Fruit fly (Drosophila melanogaster) whole organism, embryonic: ENCODE data around the gene mAChR-B.
A peak's percentile ranks its signal among the peaks of the same experiment; 100 is the strongest.

Experiments
- Atf-2 ChIP-seq: fragments of 200-800 bp; sonication (Bioruptor generic); optimal IDR thresholded peaks from 2 replicates; lab custom pipeline; 2016; ENCODE audit warnings: missing biosample characterization, missing genetic modification characterization
- Atf3 ChIP-seq: fragments of 200-800 bp; sonication (Bioruptor generic); optimal IDR thresholded peaks from 3 replicates; lab custom pipeline; 2016; ENCODE audit warnings: missing biosample characterization, missing genetic modification characterization
- CG10147 ChIP-seq: fragments of 200-800 bp; sonication (Bioruptor generic); optimal IDR thresholded peaks from 2 replicates; lab custom pipeline; 2019; ENCODE audit warnings: missing biosample characterization, mild to moderate bottlenecking, missing genetic modification characterization, moderate library complexity
- CG10209 ChIP-seq: fragments of 200-800 bp; sonication (Bioruptor generic); optimal IDR thresholded peaks from 3 replicates; lab custom pipeline; 2017; ENCODE audit warnings: missing biosample characterization, mild to moderate bottlenecking, missing genetic modification characterization, missing genetic modification reagents
- CG11398 ChIP-seq: fragments of 200-800 bp; sonication (Bioruptor generic); optimal IDR thresholded peaks from 2 replicates; lab custom pipeline; 2016; ENCODE audit warnings: missing biosample characterization, missing genetic modification characterization
- CG11696 ChIP-seq: fragments of 200-800 bp; sonication (Bioruptor generic); IDR thresholded peaks from 2 replicates; pipeline ENCODE4 v1.3.6; 2022; ENCODE audit warnings: missing biosample characterization, missing genetic modification characterization
- CG13123 ChIP-seq: fragments of 200-800 bp; sonication (Bioruptor generic); optimal IDR thresholded peaks from 2 replicates; lab custom pipeline; 2016; ENCODE audit warnings: missing biosample characterization, missing genetic modification characterization
- CG17802 ChIP-seq: fragments of 200-800 bp; sonication (Bioruptor generic); optimal IDR thresholded peaks from 2 replicates; lab custom pipeline; 2018; ENCODE audit warnings: missing biosample characterization, mild to moderate bottlenecking, missing genetic modification characterization, moderate library complexity
- CG17829 ChIP-seq: fragments of 200-800 bp; optimal IDR thresholded peaks from 2 replicates; lab custom pipeline; 2019; ENCODE audit warnings: missing biosample characterization, mild to moderate bottlenecking, missing genetic modification characterization, moderate library complexity
- CG17912 ChIP-seq: fragments of 200-800 bp; sonication (Bioruptor generic); optimal IDR thresholded peaks from 2 replicates; lab custom pipeline; 2018; ENCODE audit warnings: missing biosample characterization, mild to moderate bottlenecking, missing genetic modification characterization
- CG2199 ChIP-seq: fragments of 200-800 bp; sonication (Bioruptor generic); IDR thresholded peaks from 3 replicates; pipeline ENCODE4 v1.3.6; 2022; ENCODE audit warnings: missing biosample characterization, missing genetic modification characterization
- CG2678 ChIP-seq: fragments of 200-800 bp; sonication (Bioruptor generic); optimal IDR thresholded peaks from 3 replicates; lab custom pipeline; 2019; ENCODE audit warnings: missing biosample characterization, mild to moderate bottlenecking, missing genetic modification characterization, moderate library complexity
- CG30020 ChIP-seq: fragments of 200-800 bp; optimal IDR thresholded peaks from 2 replicates; lab custom pipeline; 2019; ENCODE audit warnings: missing biosample characterization, mild to moderate bottlenecking, missing genetic modification characterization, moderate library complexity
- CG32772 ChIP-seq: fragments of 200-800 bp; sonication (Bioruptor generic); IDR thresholded peaks from 2 replicates; pipeline ENCODE4 v1.3.6; 2022; ENCODE audit warnings: missing biosample characterization, missing genetic modification characterization
- CG33213 ChIP-seq: fragments of 200-800 bp; sonication (Bioruptor generic); optimal IDR thresholded peaks from 3 replicates; lab custom pipeline; 2016; ENCODE audit warnings: missing biosample characterization, missing genetic modification characterization
- CG3726 ChIP-seq: fragments of 200-800 bp; sonication (Bioruptor generic); IDR thresholded peaks from 3 replicates; pipeline ENCODE4, ENCODE4 v1.3.6; 2022; ENCODE audit warnings: missing biosample characterization, missing genetic modification characterization
- CG5245 ChIP-seq: fragments of 200-800 bp; sonication (Bioruptor generic); optimal IDR thresholded peaks from 3 replicates; lab custom pipeline; 2016; ENCODE audit warnings: missing biosample characterization, missing genetic modification characterization
- CG6272 ChIP-seq: fragments of 200-800 bp; sonication (Bioruptor generic); IDR thresholded peaks from 2 replicates; pipeline ENCODE4 v1.3.6; 2022; ENCODE audit warnings: missing biosample characterization, missing genetic modification characterization
- CG9797 ChIP-seq: fragments of 200-800 bp; sonication (Bioruptor generic); optimal IDR thresholded peaks from 3 replicates; lab custom pipeline; 2018; ENCODE audit warnings: missing biosample characterization, mild to moderate bottlenecking, missing genetic modification characterization
- Dbx ChIP-seq: fragments of 200-800 bp; sonication (Bioruptor generic); IDR thresholded peaks from 3 replicates; pipeline ENCODE4 v1.3.6; 2022; ENCODE audit warnings: missing biosample characterization, missing genetic modification characterization
- Ets97D ChIP-seq: fragments of 200-800 bp; sonication (Bioruptor generic); optimal IDR thresholded peaks from 3 replicates; lab custom pipeline; 2016; ENCODE audit warnings: missing biosample characterization, missing genetic modification characterization
- Fer3 ChIP-seq: fragments of 200-800 bp; sonication (Bioruptor generic); optimal IDR thresholded peaks from 2 replicates; lab custom pipeline; 2018; ENCODE audit warnings: missing biosample characterization, mild to moderate bottlenecking, missing genetic modification characterization, moderate library complexity
- Hr3 ChIP-seq: fragments of 200-800 bp; sonication (Bioruptor generic); optimal IDR thresholded peaks from 3 replicates; lab custom pipeline; 2016; ENCODE audit warnings: missing biosample characterization, missing genetic modification characterization
- Oli ChIP-seq: fragments of 200-800 bp; sonication (Bioruptor generic); optimal IDR thresholded peaks from 2 replicates; lab custom pipeline; 2018; ENCODE audit warnings: missing biosample characterization, mild to moderate bottlenecking, missing genetic modification characterization, moderate library complexity
- Poxn ChIP-seq: fragments of 200-800 bp; sonication (Bioruptor generic); IDR thresholded peaks from 2 replicates; pipeline ENCODE4 v1.3.6; 2022; ENCODE audit warnings: missing biosample characterization, missing genetic modification characterization
- Rfx ChIP-seq: fragments of 200-800 bp; sonication (Bioruptor generic); IDR thresholded peaks from 2 replicates; pipeline ENCODE4 v1.3.6; 2022; ENCODE audit warnings: missing biosample characterization, missing genetic modification characterization
- Spps ChIP-seq: fragments of 200-800 bp; sonication (Bioruptor generic); optimal IDR thresholded peaks from 2 replicates; lab custom pipeline; 2018; ENCODE audit warnings: missing biosample characterization, mild to moderate bottlenecking, missing genetic modification characterization
- Xrp1 ChIP-seq: fragments of 200-800 bp; sonication (Bioruptor generic); IDR thresholded peaks from 2 replicates; pipeline ENCODE4 v1.3.6; 2022; ENCODE audit warnings: missing biosample characterization, missing genetic modification characterization
- YL-1 ChIP-seq: fragments of 200-800 bp; sonication (Bioruptor generic); optimal IDR thresholded peaks from 3 replicates; lab custom pipeline; 2017; ENCODE audit warnings: missing biosample characterization, mild to moderate bottlenecking, missing genetic modification characterization
- aop ChIP-seq: fragments of 200-800 bp; sonication (Bioruptor generic); IDR thresholded peaks from 2 replicates; pipeline ENCODE4 v1.3.6; 2022; ENCODE audit warnings: missing biosample characterization, missing genetic modification characterization
- ap ChIP-seq: fragments of 200-800 bp; sonication (Bioruptor generic); IDR thresholded peaks from 2 replicates; pipeline ENCODE4 v1.3.6; 2022; ENCODE audit warnings: missing biosample characterization, missing genetic modification characterization
- bab2 ChIP-seq: fragments of 200-800 bp; sonication (Bioruptor generic); optimal IDR thresholded peaks from 2 replicates; lab custom pipeline; 2016; ENCODE audit warnings: missing biosample characterization, missing genetic modification characterization
- bowl ChIP-seq: fragments of 200-800 bp; sonication (Bioruptor generic); IDR thresholded peaks from 2 replicates; pipeline ENCODE4 v1.3.6; 2022; ENCODE audit warnings: missing biosample characterization, missing genetic modification characterization
- br ChIP-seq: fragments of >200 bp; optimal IDR thresholded peaks from 2 replicates; lab custom pipeline; 2017
- cato ChIP-seq: fragments of 200-800 bp; sonication (Bioruptor generic); optimal IDR thresholded peaks from 2 replicates; lab custom pipeline; 2016; ENCODE audit warnings: missing biosample characterization, missing genetic modification characterization, borderline replicate concordance
- chinmo ChIP-seq: fragments of 200-800 bp; sonication (Bioruptor generic); IDR thresholded peaks from 4 replicates; pipeline ENCODE4 v1.3.6; 2022; ENCODE audit warnings: missing biosample characterization, missing genetic modification characterization; ENCODE audit not compliant: partially characterized antibody
- crc ChIP-seq: fragments of 200-800 bp; sonication (Bioruptor generic); optimal IDR thresholded peaks from 2 replicates; lab custom pipeline; 2016; ENCODE audit warnings: missing biosample characterization, missing genetic modification characterization
- crp ChIP-seq, 2 experiments: fragments of 200-800 bp; sonication (Bioruptor generic); optimal IDR thresholded peaks; 2 replicates in 1 of 2; 3 replicates in 1 of 2; lab custom pipeline; 2017; ENCODE audit warnings: missing biosample characterization in 2 of 2, missing genetic modification characterization in 2 of 2, mild to moderate bottlenecking in 1 of 2, moderate library complexity in 1 of 2
- disco-r ChIP-seq: fragments of 200-800 bp; sonication (Bioruptor generic); optimal IDR thresholded peaks from 2 replicates; lab custom pipeline; 2016; ENCODE audit warnings: missing biosample characterization, missing genetic modification characterization
- eve ChIP-seq, 2 experiments: fragments of >200 bp; optimal IDR thresholded peaks; 2 replicates each; lab custom pipeline; 2017; ENCODE audit warnings: missing biosample characterization in 2 of 2, missing genetic modification characterization in 2 of 2
- ftz-f1 ChIP-seq: fragments of 200-800 bp; sonication (Bioruptor generic); optimal IDR thresholded peaks from 2 replicates; lab custom pipeline; 2016; ENCODE audit warnings: missing biosample characterization, missing genetic modification characterization
- fu2 ChIP-seq: fragments of 200-800 bp; sonication (Bioruptor generic); optimal IDR thresholded peaks from 2 replicates; lab custom pipeline; 2016; ENCODE audit warnings: missing biosample characterization, missing genetic modification characterization
- gfzf ChIP-seq: fragments of 200-800 bp; sonication (Bioruptor generic); optimal IDR thresholded peaks from 2 replicates; lab custom pipeline; 2016; ENCODE audit warnings: missing biosample characterization, mild to moderate bottlenecking, missing genetic modification characterization, moderate library complexity
- pum ChIP-seq: fragments of 200-800 bp; sonication (Bioruptor generic); optimal IDR thresholded peaks from 2 replicates; lab custom pipeline; 2016; ENCODE audit warnings: missing biosample characterization, missing genetic modification characterization
- ranshi ChIP-seq: fragments of 200-800 bp; sonication (Bioruptor generic); IDR thresholded peaks from 2 replicates; pipeline ENCODE4 v1.3.6; 2022; ENCODE audit warnings: missing biosample characterization, missing genetic modification characterization
- sna ChIP-seq: fragments of 200-800 bp; sonication (Bioruptor generic); IDR thresholded peaks from 2 replicates; pipeline ENCODE4 v1.3.6; 2022; ENCODE audit warnings: missing biosample characterization, missing genetic modification characterization; ENCODE audit not compliant: partially characterized antibody
- sob ChIP-seq: fragments of 200-800 bp; sonication (Bioruptor generic); IDR thresholded peaks from 2 replicates; pipeline ENCODE4 v1.3.6; 2022; ENCODE audit warnings: missing biosample characterization, missing genetic modification characterization
- stwl ChIP-seq: fragments of 200-800 bp; sonication (Bioruptor generic); optimal IDR thresholded peaks from 3 replicates; lab custom pipeline; 2018; ENCODE audit warnings: missing biosample characterization, mild to moderate bottlenecking, missing genetic modification characterization, moderate library complexity
- tio ChIP-seq: fragments of 200-800 bp; sonication (Bioruptor generic); optimal IDR thresholded peaks from 2 replicates; lab custom pipeline; 2017; ENCODE audit warnings: missing biosample characterization, missing genetic modification characterization, inconsistent platforms
- wor ChIP-seq: fragments of 200-800 bp; sonication (Bioruptor generic); IDR thresholded peaks from 2 replicates; pipeline ENCODE4 v1.3.6; 2022; ENCODE audit warnings: missing biosample characterization, missing genetic modification characterization

The mAChR-B gene

DNA sequence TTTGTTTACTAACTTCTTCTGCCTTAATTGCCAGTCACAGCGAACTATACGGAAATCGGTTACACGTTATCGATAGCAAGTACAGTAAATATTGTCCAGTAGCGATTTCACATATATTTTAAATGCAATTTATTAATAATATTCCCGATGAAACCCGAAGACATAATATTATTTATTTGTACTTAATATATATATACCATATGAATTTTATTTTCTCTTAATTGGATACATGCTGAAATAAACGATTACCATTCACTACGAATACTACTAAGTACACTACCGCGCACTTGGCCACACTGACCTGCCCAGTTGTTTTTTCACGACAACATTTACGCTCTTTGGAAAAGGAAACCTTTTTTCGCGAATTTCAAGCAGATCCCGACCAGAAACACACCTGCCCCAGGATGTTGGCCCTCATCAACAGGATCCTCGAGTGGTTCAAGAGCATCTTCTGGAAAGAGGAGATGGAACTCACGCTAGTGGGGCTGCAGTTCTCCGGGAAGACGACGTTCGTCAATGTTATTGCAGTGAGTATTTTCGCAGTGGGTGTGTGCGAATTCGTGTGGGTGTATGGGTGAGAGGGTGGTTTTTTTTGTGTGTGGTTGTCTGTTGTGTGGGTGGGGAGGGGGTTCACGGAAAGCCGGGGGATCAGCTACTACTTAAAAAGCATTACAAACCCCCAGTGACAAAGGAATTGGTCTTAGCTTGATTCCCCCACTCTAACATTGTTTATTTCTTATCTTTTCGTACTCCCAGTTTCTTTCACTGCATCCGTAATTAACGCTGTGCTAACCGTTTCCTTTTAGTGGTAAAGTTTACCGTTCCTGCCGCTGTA, 67.4 kb downstream of the mAChR-B start, which contains the start of the genes CG9667 and Arl8 (continued):
- TF ChIP-seq CG17912 (GFP tag; lab: Kevin White, UChicago) (no peak), ap (no peak), bab2 (peak; percentile 25), sob (GFP tag; lab: Robert Waterston, UW) (peak; percentile 74), Hr3 (peak; percentile 74), ranshi (GFP tag; lab: Robert Waterston, UW) (peak; percentile 70; the same call in 1 of the 2 replicates), CG33213 (GFP tag; lab: Kevin White, UChicago) (no peak), aop (GFP tag; lab: Robert Waterston, UW) (no peak), ftz-f1 (no peak), eve (GFP tag; optimal IDR thresholded peaks at IDR 0.05; lab: Kevin White, UChicago) (no peak), gfzf (GFP tag; lab: Kevin White, UChicago) (peak; percentile 63), CG32772 (peak; percentile 76), Atf-2 (GFP tag; lab: Kevin White, UChicago) (no peak), YL-1 (peak; percentile 74), Spps (peak; percentile 5), Ets97D (peak; percentile 38), Dbx (GFP tag; lab: Robert Waterston, UW) (peak; percentile 83), CG10209 (peak; percentile 59), cato (no peak), CG5245 (no peak), pum (peak; percentile 20), CG30020 (peak; percentile 69), wor (GFP tag; lab: Robert Waterston, UW) (no peak), Oli (peak; percentile 53), tio (GFP tag; lab: Kevin White, UChicago) (peak; percentile 40), CG2199 (GFP tag; lab: Robert Waterston, UW) (no peak), CG13123 (GFP tag; lab: Kevin White, UChicago) (peak; percentile 49), CG17802 (no peak), chinmo (GFP tag; lab: Robert Waterston, UW) (peak; percentile 61; the same call in 1 of the 4 replicates), CG10147 (GFP tag; lab: Kevin White, UChicago) (peak; percentile 68), crp (GFP tag; optimal IDR thresholded peaks at IDR 0.05; lab: Kevin White, UChicago) (peak in 1 of 2 experiments; percentile 59), CG3726 (GFP tag; lab: Robert Waterston, UW) (no peak), CG6272 (GFP tag; lab: Robert Waterston, UW) (peak; percentile 55), CG11696 (no peak), bowl (GFP tag; lab: Robert Waterston, UW) (no peak), fu2 (GFP tag; lab: Kevin White, UChicago) (no peak), Fer3 (tag; lab: Kevin White, UChicago) (peak; percentile 62), stwl (peak; percentile 83), br (no peak), Rfx (peak; percentile 86), CG17829 (peak; percentile 79), CG2678 (peak; percentile 72), CG11398 (GFP tag; lab: Kevin White, UChicago) (no peak), Poxn (GFP tag; lab: Robert Waterston, UW) (no peak), Atf3 (GFP tag; lab: Kevin White, UChicago) (no peak), Xrp1 (peak; percentile 70; the same call in 1 of the 2 replicates), sna (no peak; the same call in 1 of the 2 replicates), crc (GFP tag; lab: Kevin White, UChicago) (no peak), CG9797 (peak; percentile 79), disco-r (GFP tag; lab: Kevin White, UChicago) (no peak)
